Fruit fly (Drosophila melanogaster) whole organism, embryonic: Measurements from ENCODE around the gene CG1998.

Source experiments
- Awh ChIP-seq: fragments of 200-800 bp; sonication (Bioruptor generic); IDR thresholded peaks from 2 replicates; pipeline ENCODE4, ENCODE4 v1.3.6; 2022; ENCODE audit warnings: missing biosample characterization, missing genetic modification characterization
- B-H2 ChIP-seq: fragments of 200-800 bp; sonication (Bioruptor generic); optimal IDR thresholded peaks from 2 replicates; lab custom pipeline; 2018; ENCODE audit warnings: missing biosample characterization, mild to moderate bottlenecking, missing genetic modification characterization
- Bdp1 ChIP-seq: fragments of 200-800 bp; sonication (Bioruptor generic); optimal IDR thresholded peaks from 3 replicates; lab custom pipeline; 2016; ENCODE audit warnings: missing biosample characterization, missing genetic modification characterization
- Bgb ChIP-seq: fragments of 200-800 bp; sonication (Bioruptor generic); IDR thresholded peaks from 2 replicates; pipeline ENCODE4 v1.3.6; 2022; ENCODE audit warnings: missing biosample characterization, missing genetic modification characterization; ENCODE audit not compliant: partially characterized antibody
- CG11093 ChIP-seq: fragments of 200-800 bp; sonication (Bioruptor generic); IDR thresholded peaks from 3 replicates; pipeline ENCODE4 v1.3.6; 2022; ENCODE audit warnings: missing biosample characterization, missing genetic modification characterization
- CG11560 ChIP-seq: fragments of 200-800 bp; sonication (Bioruptor generic); IDR thresholded peaks from 3 replicates; pipeline ENCODE4 v1.3.6; 2022; ENCODE audit warnings: missing biosample characterization, missing genetic modification characterization
- CG13894 ChIP-seq: fragments of 200-800 bp; sonication (Bioruptor generic); optimal IDR thresholded peaks from 3 replicates; lab custom pipeline; 2018; ENCODE audit warnings: missing biosample characterization, mild to moderate bottlenecking, missing genetic modification characterization, moderate library complexity
- CG14441 ChIP-seq: fragments of 200-800 bp; sonication (Bioruptor generic); IDR thresholded peaks from 2 replicates; pipeline ENCODE4 v1.3.6; 2022; ENCODE audit warnings: missing biosample characterization, missing genetic modification characterization
- CG16779 ChIP-seq: fragments of 200-800 bp; sonication (Bioruptor generic); IDR thresholded peaks from 2 replicates; pipeline ENCODE4 v1.3.6; 2022; ENCODE audit warnings: missing biosample characterization, missing genetic modification characterization
- CG16815 ChIP-seq: fragments of 200-800 bp; sonication (Bioruptor generic); optimal IDR thresholded peaks from 3 replicates; lab custom pipeline; 2017; ENCODE audit warnings: missing biosample characterization, mild to moderate bottlenecking, missing genetic modification characterization
- CG17802 ChIP-seq: fragments of 200-800 bp; sonication (Bioruptor generic); optimal IDR thresholded peaks from 2 replicates; lab custom pipeline; 2018; ENCODE audit warnings: missing biosample characterization, mild to moderate bottlenecking, missing genetic modification characterization, moderate library complexity
- CG1792 ChIP-seq: fragments of 200-800 bp; sonication (Bioruptor generic); optimal IDR thresholded peaks from 2 replicates; lab custom pipeline; 2016; ENCODE audit warnings: missing biosample characterization, missing genetic modification characterization
- CG18764 ChIP-seq: fragments of 200-800 bp; sonication (Bioruptor generic); optimal IDR thresholded peaks from 3 replicates; lab custom pipeline; 2016; ENCODE audit warnings: missing biosample characterization, missing genetic modification characterization
- CG31441 ChIP-seq: fragments of 200-800 bp; sonication (Bioruptor generic); IDR thresholded peaks from 2 replicates; pipeline ENCODE4 v1.3.6; 2022; ENCODE audit warnings: missing biosample characterization, missing genetic modification characterization
- CG32767 ChIP-seq: fragments of 200-800 bp; sonication (Bioruptor generic); IDR thresholded peaks from 2 replicates; pipeline ENCODE4 v1.3.6; 2022; ENCODE audit warnings: missing biosample characterization, missing genetic modification characterization
- CG32772 ChIP-seq: fragments of 200-800 bp; sonication (Bioruptor generic); IDR thresholded peaks from 2 replicates; pipeline ENCODE4 v1.3.6; 2022; ENCODE audit warnings: missing biosample characterization, missing genetic modification characterization
- CG34376 ChIP-seq: fragments of 200-800 bp; sonication (Bioruptor generic); optimal IDR thresholded peaks from 2 replicates; lab custom pipeline; 2018; ENCODE audit warnings: missing biosample characterization, mild to moderate bottlenecking, missing genetic modification characterization
- CG3726 ChIP-seq: fragments of 200-800 bp; sonication (Bioruptor generic); IDR thresholded peaks from 3 replicates; pipeline ENCODE4, ENCODE4 v1.3.6; 2022; ENCODE audit warnings: missing biosample characterization, missing genetic modification characterization
- CG4854 ChIP-seq: fragments of 200-800 bp; sonication (Bioruptor generic); optimal IDR thresholded peaks from 2 replicates; lab custom pipeline; 2016; ENCODE audit warnings: missing biosample characterization, missing genetic modification characterization, inconsistent platforms
- CG6689 ChIP-seq: fragments of 200-800 bp; sonication (Bioruptor generic); IDR thresholded peaks from 2 replicates; pipeline ENCODE4 v1.3.6; 2022; ENCODE audit warnings: missing biosample characterization, missing genetic modification characterization
- CG7372 ChIP-seq: fragments of 200-800 bp; sonication (Bioruptor generic); IDR thresholded peaks from 2 replicates; pipeline ENCODE4 v1.3.6; 2022; ENCODE audit warnings: missing biosample characterization, missing genetic modification characterization
- CG9876 ChIP-seq: fragments of 200-800 bp; sonication (Bioruptor generic); optimal IDR thresholded peaks from 2 replicates; lab custom pipeline; 2016; ENCODE audit warnings: missing biosample characterization, missing genetic modification characterization
- Camta ChIP-seq: fragments of 200-800 bp; sonication (Bioruptor generic); optimal IDR thresholded peaks from 2 replicates; lab custom pipeline; 2016; ENCODE audit warnings: missing biosample characterization, missing genetic modification characterization
- CkIIα-i1 ChIP-seq: fragments of 200-800 bp; sonication (Bioruptor generic); IDR thresholded peaks from 2 replicates; pipeline ENCODE4 v1.3.6; 2022; ENCODE audit warnings: missing biosample characterization, missing genetic modification characterization
- Deaf1 ChIP-seq: fragments of 200-800 bp; optimal IDR thresholded peaks from 3 replicates; lab custom pipeline; 2019; ENCODE audit warnings: missing biosample characterization, mild to moderate bottlenecking, missing genetic modification characterization, moderate library complexity
- E2f1 ChIP-seq: fragments of 200-800 bp; sonication (Bioruptor generic); IDR thresholded peaks from 2 replicates; pipeline ENCODE4 v1.3.6; 2022; ENCODE audit warnings: missing biosample characterization, missing genetic modification characterization
- Neu2 ChIP-seq: fragments of 200-800 bp; sonication (Bioruptor generic); optimal IDR thresholded peaks from 3 replicates; lab custom pipeline; 2016; ENCODE audit warnings: missing biosample characterization, missing genetic modification characterization, borderline replicate concordance
- Sox100B ChIP-seq: fragments of 200-800 bp; sonication (Bioruptor generic); optimal IDR thresholded peaks from 3 replicates; lab custom pipeline; 2018; ENCODE audit warnings: missing biosample characterization, mild to moderate bottlenecking, missing genetic modification characterization
- Sox102F ChIP-seq: fragments of 200-800 bp; sonication (Bioruptor generic); optimal IDR thresholded peaks from 2 replicates; lab custom pipeline; 2018; ENCODE audit warnings: missing biosample characterization, mild to moderate bottlenecking, missing genetic modification characterization, moderate library complexity
- Spps ChIP-seq: fragments of 200-800 bp; sonication (Bioruptor generic); optimal IDR thresholded peaks from 2 replicates; lab custom pipeline; 2018; ENCODE audit warnings: missing biosample characterization, mild to moderate bottlenecking, missing genetic modification characterization
- Vsx1 ChIP-seq: fragments of 200-800 bp; sonication (Bioruptor generic); optimal IDR thresholded peaks from 2 replicates; lab custom pipeline; 2017; ENCODE audit warnings: missing biosample characterization, mild to moderate bottlenecking, missing genetic modification characterization, missing genetic modification reagents
- abd-A ChIP-seq: fragments of 200-800 bp; sonication (Bioruptor generic); optimal IDR thresholded peaks from 3 replicates; lab custom pipeline; 2019; ENCODE audit warnings: missing biosample characterization, mild to moderate bottlenecking, missing genetic modification characterization, moderate library complexity
- ac ChIP-seq: fragments of 200-800 bp; sonication (Bioruptor generic); optimal IDR thresholded peaks from 3 replicates; lab custom pipeline; 2017; ENCODE audit warnings: missing biosample characterization, mild to moderate bottlenecking, missing genetic modification characterization
- al ChIP-seq: fragments of 200-800 bp; sonication (Bioruptor generic); IDR thresholded peaks from 2 replicates; pipeline ENCODE4 v1.3.6; 2022; ENCODE audit warnings: missing biosample characterization, missing genetic modification characterization
- croc ChIP-seq: fragments of 200-800 bp; sonication (Bioruptor generic); conservative IDR thresholded peaks from 3 replicates; pipeline ENCODE4 v1.3.6; 2022; ENCODE audit warnings: missing biosample characterization, missing genetic modification characterization
- crol ChIP-seq: fragments of 200-800 bp; sonication (Bioruptor generic); IDR thresholded peaks from 2 replicates; pipeline ENCODE4 v1.3.6; 2022; ENCODE audit warnings: missing biosample characterization, missing genetic modification characterization
- da ChIP-seq: fragments of 200-800 bp; sonication (Bioruptor generic); optimal IDR thresholded peaks from 2 replicates; lab custom pipeline; 2016; ENCODE audit warnings: missing biosample characterization, missing genetic modification characterization
- danr ChIP-seq: fragments of 200-800 bp; sonication (Bioruptor generic); IDR thresholded peaks from 2 replicates; pipeline ENCODE4 v1.3.6; 2022; ENCODE audit warnings: missing biosample characterization, missing genetic modification characterization
- eyg ChIP-seq: fragments of 200-800 bp; sonication (Bioruptor generic); optimal IDR thresholded peaks from 3 replicates; lab custom pipeline; 2016; ENCODE audit warnings: missing biosample characterization, missing genetic modification characterization
- gem ChIP-seq: fragments of 200-800 bp; sonication (Bioruptor generic); optimal IDR thresholded peaks from 2 replicates; lab custom pipeline; 2019; ENCODE audit warnings: missing biosample characterization, mild to moderate bottlenecking, missing genetic modification characterization, moderate library complexity
- lov ChIP-seq, 2 experiments: fragments of 200-800 bp in 1 of 2; fragments of >200 bp in 1 of 2; sonication (Bioruptor generic) in 1 of 2; IDR thresholded peaks in 1 of 2; optimal IDR thresholded peaks in 1 of 2; 2 replicates in 1 of 2; 3 replicates in 1 of 2; pipeline versions ENCODE4 v1.3.6 to Lab custom; 2017 to 2022; ENCODE audit warnings: missing biosample characterization in 1 of 2, missing genetic modification characterization in 1 of 2
- mam ChIP-seq: fragments of 200-800 bp; sonication (Bioruptor generic); optimal IDR thresholded peaks from 3 replicates; lab custom pipeline; 2016; ENCODE audit warnings: missing biosample characterization, missing genetic modification characterization
- p53 ChIP-seq: fragments of 200-800 bp; sonication (Bioruptor generic); optimal IDR thresholded peaks from 2 replicates; lab custom pipeline; 2016; ENCODE audit warnings: missing biosample characterization, missing genetic modification characterization
- pb ChIP-seq: fragments of 200-800 bp; sonication (Bioruptor generic); optimal IDR thresholded peaks from 3 replicates; lab custom pipeline; 2016; ENCODE audit warnings: missing biosample characterization, missing genetic modification characterization
- ro ChIP-seq: fragments of 200-800 bp; sonication (Bioruptor generic); IDR thresholded peaks from 2 replicates; pipeline ENCODE4 v1.3.6; 2022; ENCODE audit warnings: missing biosample characterization, missing genetic modification characterization
- row ChIP-seq: fragments of 200-800 bp; sonication (Bioruptor generic); IDR thresholded peaks from 3 replicates; pipeline ENCODE4 v1.3.6; 2022; ENCODE audit warnings: missing biosample characterization, missing genetic modification characterization
- scrt ChIP-seq: fragments of 200-800 bp; sonication (Bioruptor generic); optimal IDR thresholded peaks from 2 replicates; lab custom pipeline; 2018; ENCODE audit warnings: missing biosample characterization, mild to moderate bottlenecking, missing genetic modification characterization, moderate library complexity
- slbo ChIP-seq: fragments of 200-800 bp; sonication (Bioruptor generic); IDR thresholded peaks from 2 replicates; pipeline ENCODE4 v1.3.6; 2022; ENCODE audit warnings: missing biosample characterization, missing genetic modification characterization
- slp2 ChIP-seq: fragments of 200-800 bp; sonication (Bioruptor generic); optimal IDR thresholded peaks from 2 replicates; lab custom pipeline; 2016; ENCODE audit warnings: missing biosample characterization, missing genetic modification characterization
- sug ChIP-seq: fragments of 200-800 bp; optimal IDR thresholded peaks from 2 replicates; lab custom pipeline; 2019; ENCODE audit warnings: missing biosample characterization, mild to moderate bottlenecking, missing genetic modification characterization, moderate library complexity
- tgo ChIP-seq: fragments of 200-800 bp; sonication (Bioruptor generic); IDR thresholded peaks from 3 replicates; pipeline ENCODE4 v1.3.6; 2022; ENCODE audit warnings: missing biosample characterization, missing genetic modification characterization

The CG1998 gene

dm6 chrX:13384583-13385342 is 28.1 kb downstream of the CG1998 start, which contains the start of the genes Rbp1-like and Tim9a (continued):
- TF ChIP-seq gem (tag; lab: Kevin White, UChicago), result peak; percentile 53
- TF ChIP-seq lov (optimal IDR thresholded peaks at IDR 0.05; lab: Kevin White, UChicago), result no peak
- TF ChIP-seq lov (GFP tag; IDR thresholded peaks at IDR 0.05; lab: Robert Waterston, UW), result no peak
- peak; percentile 22 for TF ChIP-seq Vsx1 (GFP tag; lab: Kevin White, UChicago)
- TF ChIP-seq slbo (GFP tag; lab: Robert Waterston, UW), result peak; percentile 48
- no peak for TF ChIP-seq CG14441 (GFP tag; lab: Robert Waterston, UW)
- peak; percentile 6 for TF ChIP-seq mam (GFP tag; lab: Kevin White, UChicago)
- peak; percentile 53 for TF ChIP-seq CG34376
- TF ChIP-seq CG11560 (tag; lab: Robert Waterston, UW), result no peak
- no peak for TF ChIP-seq p53 (GFP tag; lab: Kevin White, UChicago)
- TF ChIP-seq CkIIα-i1 (GFP tag; lab: Robert Waterston, UW), result no peak
- TF ChIP-seq croc, result no peak
- TF ChIP-seq CG17802 (tag; lab: Kevin White, UChicago), result no peak
- TF ChIP-seq eyg (GFP tag; lab: Kevin White, UChicago), result no peak
- TF ChIP-seq ac (GFP tag; lab: Kevin White, UChicago), result no peak
- TF ChIP-seq CG11093 (GFP tag; lab: Robert Waterston, UW), result no peak
- peak; percentile 37; the same call in 1 of the 2 replicates for TF ChIP-seq CG31441 (GFP tag; lab: Robert Waterston, UW)
- no peak for TF ChIP-seq ro (GFP tag; lab: Robert Waterston, UW)
- TF ChIP-seq E2f1 (GFP tag; lab: Robert Waterston, UW), result no peak
- TF ChIP-seq Bdp1 (GFP tag; lab: Kevin White, UChicago), result no peak
- TF ChIP-seq Awh (GFP tag; lab: Robert Waterston, UW), result no peak
- no peak for TF ChIP-seq Sox102F (GFP tag; lab: Kevin White, UChicago)
- no peak for TF ChIP-seq CG4854
- TF ChIP-seq abd-A, result no peak
- no peak for TF ChIP-seq Spps (tag; lab: Kevin White, UChicago)
- TF ChIP-seq CG16815 (GFP tag; lab: Kevin White, UChicago), result no peak
- peak; percentile 11 for TF ChIP-seq B-H2
- TF ChIP-seq tgo (GFP tag; lab: Robert Waterston, UW), result no peak
- TF ChIP-seq al (GFP tag; lab: Robert Waterston, UW), result no peak
- no peak for TF ChIP-seq crol (GFP tag; lab: Robert Waterston, UW)
- no peak for TF ChIP-seq CG32772 (GFP tag; lab: Robert Waterston, UW)
- no peak for TF ChIP-seq CG9876 (GFP tag; lab: Kevin White, UChicago)
- peak; percentile 75 for TF ChIP-seq row (GFP tag; lab: Robert Waterston, UW)
- TF ChIP-seq CG1792 (GFP tag; lab: Kevin White, UChicago), result no peak
- no peak for TF ChIP-seq slp2 (GFP tag; lab: Kevin White, UChicago)
- TF ChIP-seq CG18764 (GFP tag; lab: Kevin White, UChicago), result peak; percentile 26
- no peak for TF ChIP-seq danr (GFP tag; lab: Robert Waterston, UW)
- no peak for TF ChIP-seq CG3726 (GFP tag; lab: Robert Waterston, UW)
- peak; percentile 70 for TF ChIP-seq sug (tag; lab: Kevin White, UChicago)
- TF ChIP-seq CG6689 (GFP tag; lab: Robert Waterston, UW), result no peak
- no peak for TF ChIP-seq scrt
- TF ChIP-seq Camta, result no peak
- no peak for TF ChIP-seq Neu2 (GFP tag; lab: Kevin White, UChicago)
- TF ChIP-seq Sox100B (GFP tag; lab: Kevin White, UChicago), result peak; percentile 38
- no peak for TF ChIP-seq da (GFP tag; lab: Kevin White, UChicago)
- TF ChIP-seq CG13894 (tag; lab: Kevin White, UChicago), result peak; percentile 62
- no peak for TF ChIP-seq pb
- TF ChIP-seq Deaf1 (tag; lab: Kevin White, UChicago), result peak; percentile 9
- TF ChIP-seq CG7372, result no peak
- no peak for TF ChIP-seq CG16779 (GFP tag; lab: Robert Waterston, UW)
- no peak for TF ChIP-seq CG32767 (GFP tag; lab: Robert Waterston, UW)
- TF ChIP-seq Bgb (GFP tag; lab: Robert Waterston, UW), result peak; percentile 58; the same call in 1 of the 2 replicates
